Fruit fly (Drosophila melanogaster): ENCODE measurements around the gene CG42714.

CG42714 gene

DNA sequence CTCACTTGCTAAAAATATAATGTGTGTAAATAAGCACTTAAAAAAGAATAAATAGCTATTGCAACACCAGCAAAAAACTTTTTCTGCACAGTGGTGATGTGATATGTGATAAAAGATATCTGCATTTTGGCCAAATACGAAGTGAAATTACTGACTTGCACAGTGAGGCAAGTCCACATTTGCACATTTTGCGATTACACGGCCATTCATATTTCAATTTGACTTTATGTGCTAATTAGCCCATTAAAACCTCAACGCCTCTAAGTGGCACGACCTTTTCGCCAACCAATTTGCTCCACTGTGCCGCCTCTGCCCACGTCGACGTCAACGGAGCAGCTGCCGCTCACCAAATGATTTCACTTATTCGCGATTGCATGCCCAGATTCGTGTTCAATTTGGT is 13.7 kb downstream of the CG42714 start, which contains the start of gene CG33946 (continued):
- TF ChIP-seq CG11723 (GFP tag; optimal IDR thresholded peaks at IDR 0.05) (no peak), CG13287 (GFP tag; IDR thresholded peaks at IDR 0.05; ENCODE audit: partially characterized antibody) (no peak), repo (GFP tag; optimal IDR thresholded peaks at IDR 0.05) (no peak), so (GFP tag; IDR thresholded peaks at IDR 0.05) (no peak), gt (GFP tag; IDR thresholded peaks at IDR 0.05) (no peak), CG15479 (GFP tag; optimal IDR thresholded peaks at IDR 0.05) (no peak), pho (GFP tag; optimal IDR thresholded peaks at IDR 0.05) (no peak), CG7963 (GFP tag; IDR thresholded peaks at IDR 0.05; ENCODE audit: partially characterized antibody) (no peak), trh (GFP tag; optimal IDR thresholded peaks at IDR 0.05) (peak; percentile 28), CG33557 (GFP tag; optimal IDR thresholded peaks at IDR 0.05) (no peak), Side (GFP tag; optimal IDR thresholded peaks at IDR 0.05) (no peak), YL-1 (GFP tag; optimal IDR thresholded peaks at IDR 0.05) (no peak), CG1233 (GFP tag; optimal IDR thresholded peaks at IDR 0.05) (no peak), CG5953 (GFP tag; IDR thresholded peaks at IDR 0.05) (no peak), CG8765 (GFP tag; IDR thresholded peaks at IDR 0.05) (peak; percentile 46; the same call in 1 of the 2 replicates), CG8388 (GFP tag; optimal IDR thresholded peaks at IDR 0.05) (no peak), CG16863 (GFP tag; optimal IDR thresholded peaks at IDR 0.05) (no peak), tin (GFP tag; optimal IDR thresholded peaks at IDR 0.05) (no peak), hkb (optimal IDR thresholded peaks at IDR 0.05) (no peak), hkb (GFP tag; IDR thresholded peaks at IDR 0.05) (peak; percentile 24; the same call in 1 of the 2 replicates), unpg (GFP tag; optimal IDR thresholded peaks at IDR 0.05) (no peak), CG3163 (GFP tag; optimal IDR thresholded peaks at IDR 0.05) (no peak), ttk (GFP tag; IDR thresholded peaks at IDR 0.05) (no peak), peb (GFP tag; IDR thresholded peaks at IDR 0.05) (0 out of 2 replicates have a peak, but pooled peaks have one; percentile 8), CG7839 (tag; optimal IDR thresholded peaks at IDR 0.05) (no peak), CG4707 (GFP tag; optimal IDR thresholded peaks at IDR 0.05) (no peak), CG11093 (GFP tag; IDR thresholded peaks at IDR 0.05) (no peak), CG14014 (GFP tag; IDR thresholded peaks at IDR 0.05) (0 out of 2 replicates have a peak, but pooled peaks have one; percentile 16), CG8478 (optimal IDR thresholded peaks at IDR 0.05) (no peak), Oli (tag; optimal IDR thresholded peaks at IDR 0.05) (peak; percentile 6), Max (GFP tag; optimal IDR thresholded peaks at IDR 0.05) (no peak), CG12299 (tag; optimal IDR thresholded peaks at IDR 0.05) (no peak), vvl (GFP tag; IDR thresholded peaks at IDR 0.05) (no peak), CG18764 (GFP tag; optimal IDR thresholded peaks at IDR 0.05) (no peak), CG13775 (GFP tag; optimal IDR thresholded peaks at IDR 0.05) (peak; percentile 33), phol (tag; optimal IDR thresholded peaks at IDR 0.05) (peak; percentile 43), Tbp (GFP tag; optimal IDR thresholded peaks at IDR 0.05) (no peak), cad (GFP tag; optimal IDR thresholded peaks at IDR 0.05) (no peak), CG12942 (GFP tag; optimal IDR thresholded peaks at IDR 0.05) (no peak), CG12236 (GFP tag; optimal IDR thresholded peaks at IDR 0.05) (no peak), CG17612 (GFP tag; IDR thresholded peaks at IDR 0.05) (no peak), Xrp1 (GFP tag; IDR thresholded peaks at IDR 0.05) (peak; percentile 53; the same call in 1 of the 2 replicates), CG2875 (GFP tag; optimal IDR thresholded peaks at IDR 0.05) (no peak), chm (GFP tag; IDR thresholded peaks at IDR 0.05) (0 out of 2 replicates have a peak, but pooled peaks have one; percentile 23), CG34224 (GFP tag; IDR thresholded peaks at IDR 0.05; ENCODE audit: partially characterized antibody) (no peak), danr (GFP tag; IDR thresholded peaks at IDR 0.05) (0 out of 2 replicates have a peak, but pooled peaks have one; percentile 15), Meics (GFP tag; optimal IDR thresholded peaks at IDR 0.05) (no peak), MBD-R2 (GFP tag; IDR thresholded peaks at IDR 0.05) (no peak), CG8281 (tag; optimal IDR thresholded peaks at IDR 0.05) (no peak), slp2 (GFP tag; optimal IDR thresholded peaks at IDR 0.05) (no peak), sens-2 (GFP tag; IDR thresholded peaks at IDR 0.05) (no peak), ewg (GFP tag; optimal IDR thresholded peaks at IDR 0.05) (no peak), Atf6 (GFP tag; IDR thresholded peaks at IDR 0.05) (no peak)
